Fruit fly (Drosophila melanogaster) whole organism, adult: Measurements from ENCODE around the gene m.

ENCODE experiments used
- CG11617 ChIP-seq: fragments of 200-800 bp; sonication (Bioruptor generic); optimal IDR thresholded peaks from 2 replicates; lab custom pipeline; 2017; ENCODE audit warnings: mild to moderate bottlenecking, missing biosample characterization, missing genetic modification reagents, missing genetic modification characterization
- CG12768 ChIP-seq: fragments of 200-800 bp; sonication (Bioruptor generic); optimal IDR thresholded peaks from 2 replicates; lab custom pipeline; 2017; ENCODE audit warnings: missing biosample characterization, missing genetic modification characterization, mild to moderate bottlenecking, moderate library complexity, missing genetic modification reagents
- CG14711 ChIP-seq: fragments of 200-800 bp; sonication (Bioruptor generic); optimal IDR thresholded peaks from 2 replicates; lab custom pipeline; 2018; ENCODE audit warnings: missing biosample characterization, mild to moderate bottlenecking, missing genetic modification characterization, moderate library complexity
- CG5204 ChIP-seq: fragments of 200-800 bp; sonication (Bioruptor generic); optimal IDR thresholded peaks from 2 replicates; lab custom pipeline; 2016; ENCODE audit warnings: missing biosample characterization, missing genetic modification characterization
- CG7045 ChIP-seq: fragments of 200-800 bp; sonication (Bioruptor generic); optimal IDR thresholded peaks from 2 replicates; lab custom pipeline; 2017; ENCODE audit warnings: missing biosample characterization, mild to moderate bottlenecking, missing genetic modification characterization
- Clk ChIP-seq: fragments of 200-800 bp; sonication (Bioruptor generic); optimal IDR thresholded peaks from 2 replicates; lab custom pipeline; 2017; ENCODE audit warnings: missing biosample characterization, missing genetic modification characterization
- Hr96 ChIP-seq: fragments of 200-800 bp; sonication (Bioruptor generic); optimal IDR thresholded peaks from 2 replicates; lab custom pipeline; 2016; ENCODE audit warnings: missing biosample characterization, missing genetic modification characterization
- cnc ChIP-seq, 2 experiments: fragments of >200 bp; optimal IDR thresholded peaks; 2 replicates each; lab custom pipeline; 2017
- kay ChIP-seq: fragments of 200-800 bp; sonication (Bioruptor generic); peaks from one replicate; lab custom pipeline; 2016; ENCODE audit warnings: missing biosample characterization, missing genetic modification characterization, borderline replicate concordance
- tj ChIP-seq: fragments of 200-800 bp; sonication (Bioruptor generic); optimal IDR thresholded peaks from 3 replicates; lab custom pipeline; 2017; ENCODE audit warnings: missing biosample characterization, mild to moderate bottlenecking, missing genetic modification characterization, moderate library complexity

DNA sequence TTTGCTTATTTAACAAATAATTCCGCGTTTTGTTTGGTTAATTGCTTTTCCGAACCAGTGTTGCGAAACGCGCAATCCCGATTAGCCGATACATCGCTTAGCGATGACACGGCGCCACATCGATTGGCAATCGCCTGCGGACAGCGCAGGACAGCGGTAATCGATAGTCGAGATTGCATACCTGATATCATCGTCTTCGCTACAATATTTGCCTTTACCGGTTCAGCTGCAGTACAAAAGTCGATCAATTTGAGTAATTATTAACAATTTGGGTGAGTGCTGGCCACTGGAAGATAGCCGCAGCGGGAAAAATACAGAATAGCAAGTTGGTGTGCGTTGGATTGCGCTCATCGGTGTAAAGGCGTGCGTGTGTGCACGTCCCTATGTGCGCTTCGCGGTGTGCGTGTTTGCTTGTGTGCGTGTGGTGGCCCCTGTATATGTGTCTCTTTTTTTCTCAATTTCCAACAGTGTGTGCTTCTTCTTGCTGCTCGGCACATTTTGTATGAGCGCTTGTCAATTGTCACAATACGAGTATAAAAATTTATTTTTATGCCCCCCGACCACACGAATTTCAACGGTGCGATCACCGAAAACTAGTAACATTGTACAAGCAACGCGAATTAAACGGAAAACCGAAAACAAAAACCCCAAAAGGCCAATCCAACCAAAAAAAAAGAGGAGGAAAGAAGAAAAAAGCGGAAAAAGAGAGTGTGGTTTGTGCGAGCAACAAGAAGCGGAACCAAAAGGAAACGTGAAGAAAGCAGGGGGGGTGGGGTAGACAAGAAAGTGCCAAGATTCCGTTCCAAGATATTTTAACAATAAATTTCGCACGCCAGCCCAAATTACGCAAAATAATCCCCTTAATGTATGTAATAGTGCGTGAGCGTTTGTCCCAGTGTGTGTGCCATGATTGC is 38.6 kb downstream of the m start, which contains the start of gene CkIIbeta:
- no peak for TF ChIP-seq cnc (optimal IDR thresholded peaks at IDR 0.05; lab: Kevin White, UChicago)
- TF ChIP-seq kay (GFP tag; lab: Kevin White, UChicago), result no peak
- no peak for TF ChIP-seq Hr96
- no peak for TF ChIP-seq tj
- TF ChIP-seq CG14711 (tag; lab: Kevin White, UChicago), result peak; percentile 16
- TF ChIP-seq CG12768 (GFP tag; lab: Kevin White, UChicago), result no peak
- TF ChIP-seq CG11617 (GFP tag; lab: Kevin White, UChicago), result peak; percentile 21
- TF ChIP-seq CG5204 (GFP tag; lab: Kevin White, UChicago), result no peak
- TF ChIP-seq Clk (GFP tag; lab: Kevin White, UChicago), result no peak
- TF ChIP-seq CG7045 (GFP tag; lab: Kevin White, UChicago), result no peak
